Worm (Caenorhabditis elegans): ENCODE data around the gene T28A8.5.

T28A8.5 gene

DNA sequence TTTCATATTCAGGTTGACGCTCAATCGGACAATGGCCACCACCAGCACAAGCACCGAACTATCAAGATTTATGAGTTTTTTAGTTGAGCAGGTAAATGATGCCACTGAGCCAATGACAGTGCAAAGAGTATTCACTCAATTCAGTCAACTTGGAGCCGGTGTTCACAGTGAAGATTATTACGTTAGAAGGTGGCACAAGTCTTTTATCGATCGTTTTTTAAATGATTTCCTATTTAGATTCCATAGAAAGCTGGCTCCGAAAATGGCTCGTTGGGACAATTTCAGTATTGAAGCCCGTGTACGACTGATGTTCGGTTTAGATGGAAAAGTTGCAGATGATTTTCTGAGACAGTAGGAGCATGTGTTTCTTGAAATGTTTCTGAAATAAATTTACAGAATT, at the start of gene T28A8.5:
Gene T28A8.5 (plus strand): TSS at position 32 of the 400 bp plus-strand sequence.
- no peak for TF ChIP-seq unc-62 (GFP tag; optimal IDR thresholded peaks at IDR 0.05)

DNA sequence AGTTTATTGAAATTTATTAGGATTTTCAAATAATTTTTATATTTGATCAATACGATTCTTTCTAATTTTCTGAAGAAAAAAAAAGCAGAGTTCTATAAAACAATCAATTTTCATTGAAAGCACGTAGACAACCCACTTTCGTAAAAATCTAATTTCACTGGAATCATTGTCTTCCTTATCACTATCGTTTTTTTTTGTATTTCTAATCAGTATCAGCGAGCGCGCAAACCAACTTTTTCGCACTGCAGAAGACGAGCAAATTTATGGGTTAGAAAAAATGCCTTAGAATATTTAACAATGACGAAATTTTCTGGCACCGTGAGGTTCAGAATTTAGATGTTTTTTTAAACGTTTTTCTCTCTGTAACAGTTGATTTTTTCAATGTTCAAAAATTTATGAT, 48.6 kb upstream of the T28A8.5 start:
- no peak for TF ChIP-seq unc-62 (GFP tag; optimal IDR thresholded peaks at IDR 0.05)

DNA sequence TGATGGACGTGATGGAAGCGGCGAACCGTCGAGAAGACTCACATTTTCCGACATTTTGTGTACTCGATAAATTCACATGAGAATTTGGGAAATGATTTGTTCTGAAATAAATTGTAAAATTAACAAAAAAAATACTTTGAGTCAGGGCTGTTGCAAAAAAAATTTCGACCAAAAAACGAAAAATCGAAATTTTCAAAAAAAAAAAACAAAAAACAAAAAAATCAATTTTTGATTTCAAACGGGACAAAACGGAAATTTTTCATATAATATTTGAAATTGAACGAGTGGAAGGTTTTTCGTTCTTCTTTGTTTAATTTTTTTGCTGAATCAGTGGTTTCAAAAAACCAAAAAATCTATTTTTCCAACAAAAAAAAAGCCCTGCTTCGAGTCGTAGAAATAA, 46.2 kb upstream of the T28A8.5 start, which contains the start of gene cua-1:
Gene cua-1 (minus strand): TSS at position 101 of the 400 bp plus-strand sequence.
- TF ChIP-seq unc-62 (GFP tag; optimal IDR thresholded peaks at IDR 0.05): no peak

DNA sequence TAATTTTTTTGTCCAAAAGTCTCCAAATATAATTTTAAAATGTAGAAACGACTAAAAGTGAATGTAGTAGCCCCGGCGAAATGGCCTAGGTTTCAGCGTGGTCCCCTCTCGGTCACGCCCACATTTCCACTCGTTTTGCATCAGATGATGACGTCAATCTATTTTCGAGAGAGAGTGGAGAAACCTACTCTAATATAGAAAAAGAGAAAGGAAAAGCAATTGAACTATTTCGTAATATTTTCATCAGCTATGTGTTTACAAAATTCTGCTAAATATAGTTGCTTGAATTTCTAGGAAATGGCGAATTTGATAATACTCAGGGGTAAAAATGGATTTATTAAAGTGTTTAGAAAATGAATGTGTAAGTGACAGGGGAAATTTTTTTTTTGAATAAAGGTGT, 45.6 kb upstream of the T28A8.5 start:
- TF ChIP-seq unc-62 (GFP tag; optimal IDR thresholded peaks at IDR 0.05): no peak

DNA sequence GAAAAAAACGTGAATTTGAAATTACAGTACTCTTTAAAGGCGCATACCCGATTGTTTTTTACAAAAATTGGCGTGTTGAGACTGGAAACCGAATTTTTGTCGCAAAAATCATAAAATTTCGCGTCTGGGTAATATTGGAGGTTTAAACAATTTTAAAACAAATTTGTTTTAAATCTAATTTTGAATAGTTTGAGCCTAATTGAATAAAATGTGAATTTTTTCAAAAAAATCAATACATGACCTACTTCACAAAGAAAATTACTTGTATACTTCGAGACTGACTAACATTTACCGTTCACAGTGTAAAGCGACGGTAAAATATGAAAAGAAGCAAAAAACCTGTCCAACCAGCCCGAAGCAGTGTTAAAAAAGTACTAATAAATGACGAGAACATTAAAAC, 44.1 kb upstream of the T28A8.5 start:
- no peak for TF ChIP-seq unc-62 (GFP tag; optimal IDR thresholded peaks at IDR 0.05)

DNA sequence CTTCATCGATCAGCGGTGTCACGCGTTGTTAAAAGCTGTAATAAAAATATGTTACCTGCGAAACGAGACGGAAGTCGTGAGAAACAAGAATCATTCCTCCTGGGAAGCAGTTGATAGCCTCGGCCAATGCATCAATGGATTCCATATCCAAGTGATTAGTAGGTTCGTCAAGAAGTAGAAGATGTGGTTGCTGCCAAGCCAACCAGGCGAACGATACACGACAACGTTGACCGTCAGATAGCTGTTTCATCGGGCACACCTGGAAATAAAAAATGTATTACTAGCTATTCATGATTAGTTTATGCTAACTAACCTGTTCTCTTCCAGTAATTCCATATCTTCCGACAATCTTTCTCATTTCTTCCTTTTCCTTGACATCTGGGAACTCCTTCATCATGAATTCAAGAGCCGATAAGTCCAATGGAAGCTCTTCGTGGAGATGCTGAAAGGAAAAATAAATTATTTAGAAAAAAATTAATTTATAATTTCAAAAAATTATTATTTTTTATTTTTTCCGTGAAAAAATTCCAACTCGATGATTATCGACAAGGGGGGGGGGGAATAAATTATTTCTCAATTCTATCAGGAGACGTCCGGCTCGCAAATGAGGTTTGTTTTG, 42.3 kb upstream of the T28A8.5 start, which contains the start of gene tag-164:
Gene tag-164 (plus strand): TSS at position 569 of the 619 bp plus-strand sequence.
- no peak for TF ChIP-seq unc-62 (GFP tag; optimal IDR thresholded peaks at IDR 0.05)

- TF ChIP-seq unc-62 (GFP tag; optimal IDR thresholded peaks at IDR 0.05): no peak
These were observed 39.9 kb upstream of the T28A8.5 start for ce11 chrIII:13461535-13461934.

DNA sequence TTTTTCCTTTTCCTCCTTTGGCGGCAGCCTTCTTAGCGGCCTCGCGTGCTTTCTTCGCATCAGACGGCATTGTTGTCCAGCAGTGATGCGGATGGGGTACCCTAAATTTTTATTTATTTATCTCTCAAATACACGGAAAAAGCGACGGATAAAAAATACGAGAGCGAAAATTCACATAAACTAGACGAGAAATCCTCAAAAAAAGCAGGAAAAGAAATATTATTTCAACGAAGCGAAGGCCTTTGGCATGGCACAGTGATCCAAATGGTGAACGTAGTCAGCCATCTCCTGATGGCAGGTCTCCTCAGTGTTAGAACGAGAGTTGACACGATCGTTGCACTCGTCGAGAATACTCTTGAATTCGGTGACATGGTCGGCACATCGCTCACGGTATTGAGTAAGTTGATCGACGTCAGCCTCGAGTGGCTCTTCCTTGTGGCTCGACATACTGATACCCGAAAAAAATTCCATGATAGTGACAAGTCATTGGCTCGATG, 39.2 kb upstream of the T28A8.5 start, which contains the start of the genes abcf-2 and T27E9.2:
Gene abcf-2 (minus strand): TSS at position 101 of the 497 bp plus-strand sequence.
Gene T27E9.2 (minus strand): TSS at position 447 of the 497 bp plus-strand sequence.
- TF ChIP-seq unc-62 (GFP tag; optimal IDR thresholded peaks at IDR 0.05): no peak

ce11 chrIII:13462965-13463783, 38.3 kb upstream of the T28A8.5 start, which contains the start of gene ant-1.1:
Gene ant-1.1, plus strand, starts transcription at chrIII:13463163.
- TF ChIP-seq unc-62 (GFP tag; optimal IDR thresholded peaks at IDR 0.05): no peak

- no peak for TF ChIP-seq unc-62 (GFP tag; optimal IDR thresholded peaks at IDR 0.05)
These were observed 36.7 kb upstream of the T28A8.5 start, which contains the start of gene kel-3 for ce11 chrIII:13464493-13465362. Gene kel-3, plus strand, starts transcription at chrIII:13464820.

DNA sequence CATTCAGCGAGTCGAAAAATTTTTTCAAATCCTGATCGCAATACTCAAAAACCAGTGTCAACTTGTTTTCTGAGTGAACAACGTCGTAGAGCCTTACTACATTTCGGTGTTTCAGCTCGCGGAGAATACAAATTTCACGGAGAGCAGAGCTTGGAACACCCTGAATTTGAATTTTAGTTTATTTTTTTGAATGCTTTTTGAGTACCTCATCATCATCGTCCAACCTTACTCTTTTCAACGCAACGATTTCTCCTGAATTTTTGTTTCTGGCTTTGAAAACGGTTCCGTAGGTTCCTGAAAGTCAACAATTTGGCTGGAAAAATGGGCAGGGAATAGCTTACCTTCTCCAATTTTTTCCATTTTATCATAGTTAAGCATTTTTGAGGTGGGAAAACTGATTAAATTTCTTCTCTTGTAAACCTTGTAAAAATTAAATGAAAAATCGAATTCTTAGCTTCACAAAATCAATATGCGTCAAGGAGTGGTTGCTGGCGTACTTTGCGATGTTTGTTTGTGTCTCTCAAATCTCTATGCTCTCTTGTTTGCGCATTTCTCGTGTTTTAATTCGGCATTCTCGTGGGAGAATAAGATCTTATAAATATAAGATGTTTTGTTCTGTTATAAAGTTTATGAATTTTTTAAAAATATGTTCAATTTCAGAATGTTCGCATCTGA, 35.4 kb upstream of the T28A8.5 start, which contains the start of gene cdk-5:
Gene cdk-5 (minus strand): TSS at position 425 of the 675 bp plus-strand sequence.
- TF ChIP-seq unc-62 (GFP tag; optimal IDR thresholded peaks at IDR 0.05): no peak

DNA sequence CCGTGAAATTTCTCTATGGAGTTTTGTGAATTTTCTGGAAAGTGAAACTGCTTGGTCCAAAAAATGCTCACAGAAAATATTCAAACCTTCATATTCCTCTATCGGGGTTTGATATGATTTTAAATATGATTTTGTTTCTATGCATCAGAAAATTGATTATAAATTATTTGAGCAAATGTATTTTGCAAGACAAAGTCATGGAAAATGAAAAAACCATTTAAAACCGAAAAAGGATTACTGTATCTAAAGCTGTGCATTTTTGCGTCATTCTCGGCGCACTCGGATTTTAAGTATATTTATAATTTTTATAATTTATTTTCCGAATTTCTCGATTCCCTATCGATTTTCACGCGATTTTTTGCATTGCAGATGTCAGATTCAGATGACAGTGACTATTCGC, 29.9 kb upstream of the T28A8.5 start, which contains the start of gene pssy-2:
Gene pssy-2 (plus strand): TSS at position 301 of the 400 bp plus-strand sequence.
- TF ChIP-seq unc-62 (GFP tag; optimal IDR thresholded peaks at IDR 0.05): no peak

- no peak for TF ChIP-seq unc-62 (GFP tag; optimal IDR thresholded peaks at IDR 0.05)
These were observed 26.9 kb upstream of the T28A8.5 start for ce11 chrIII:13474482-13474881.

DNA sequence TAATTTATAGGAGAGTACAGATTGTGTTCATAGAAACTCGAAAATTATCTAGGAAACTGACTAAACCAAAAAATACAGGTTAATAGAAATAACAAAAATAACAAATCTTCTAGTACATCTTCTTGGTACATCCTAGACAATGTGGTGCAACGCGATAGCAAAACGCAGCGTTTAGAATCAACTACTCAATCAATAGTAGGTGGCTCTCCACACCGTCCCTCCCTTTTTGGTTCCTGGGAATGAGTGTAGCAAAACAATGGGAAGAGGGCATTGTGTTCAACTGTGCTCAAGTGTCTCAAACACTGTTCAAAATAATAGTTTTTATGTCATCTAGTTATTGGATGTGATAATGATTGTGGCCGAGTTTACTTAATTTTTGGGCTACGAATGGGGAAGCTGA, 24.7 kb upstream of the T28A8.5 start, which contains the start of gene T27E9.6:
Gene T27E9.6 (minus strand): TSS at position 101 of the 400 bp plus-strand sequence.
- TF ChIP-seq unc-62 (GFP tag; optimal IDR thresholded peaks at IDR 0.05): no peak

ce11 chrIII:13484024-13484423, 17.4 kb upstream of the T28A8.5 start, which contains the start of gene acc-4:
Gene acc-4, minus strand, starts transcription at chrIII:13484124.
- no peak for TF ChIP-seq unc-62 (GFP tag; optimal IDR thresholded peaks at IDR 0.05)

Data from whole organism, dauer.